Worm (Caenorhabditis elegans): ENCODE measurements around the gene gfm-1.

gfm-1 gene

ce11 chrII:13077746-13078145 is 39.5 kb upstream of the gfm-1 start (continued):
- no peak for TF ChIP-seq ztf-11 (tag; optimal IDR thresholded peaks at IDR 0.05)
- peak; percentile 11 for TF ChIP-seq nhr-10 (tag; optimal IDR thresholded peaks at IDR 0.05)

- TF ChIP-seq rbr-2 (tag; optimal IDR thresholded peaks at IDR 0.05) (no peak), nhr-10 (tag; optimal IDR thresholded peaks at IDR 0.05) (no peak), madf-5 (GFP tag; IDR thresholded peaks at IDR 0.05) (no peak), ceh-82 (tag; optimal IDR thresholded peaks at IDR 0.05) (no peak), nhr-41 (GFP tag; IDR thresholded peaks at IDR 0.05) (no peak), unc-62 (GFP tag; optimal IDR thresholded peaks at IDR 0.05 in 1 of 2) (no peak), unc-62 (tag; optimal IDR thresholded peaks at IDR 0.05) (no peak), zip-11 (GFP tag; IDR thresholded peaks at IDR 0.05) (no peak), tra-1 (GFP tag; IDR thresholded peaks at IDR 0.05) (peak; percentile 75), ceh-20 (GFP tag; IDR thresholded peaks at IDR 0.05) (0 out of 2 replicates have a peak, but pooled peaks have one; percentile 20), nhr-25 (tag; optimal IDR thresholded peaks at IDR 0.05; ENCODE audit: borderline replicate concordance, insufficient read depth) (no peak), ZK337.2 (GFP tag; IDR thresholded peaks at IDR 0.05) (no peak), hlh-11 (tag; optimal IDR thresholded peaks at IDR 0.05) (peak; percentile 78), zfp-2 (tag; optimal IDR thresholded peaks at IDR 0.05) (no peak), madf-9 (GFP tag; conservative IDR thresholded peaks at IDR 0.05) (no peak), ztf-11 (tag; optimal IDR thresholded peaks at IDR 0.05) (no peak), ces-1 (GFP tag; optimal IDR thresholded peaks at IDR 0.05) (no peak), ama-1 (optimal IDR thresholded peaks at IDR 0.05) (no peak), lin-1 (GFP tag; IDR thresholded peaks at IDR 0.05) (no peak), F10B5.3 (tag; optimal IDR thresholded peaks at IDR 0.05) (no peak), unc-130 (GFP tag; optimal IDR thresholded peaks at IDR 0.05) (no peak), lin-13 (GFP tag; optimal IDR thresholded peaks at IDR 0.05) (peak; percentile 27), mxl-2 (GFP tag; conservative IDR thresholded peaks at IDR 0.05) (no peak), Y5F2A.4 (GFP tag; optimal IDR thresholded peaks at IDR 0.05) (no peak), unc-39 (tag; optimal IDR thresholded peaks at IDR 0.05) (no peak), dve-1 (tag; optimal IDR thresholded peaks at IDR 0.05; ENCODE audit: insufficient read depth) (peak; percentile 88), F37D6.2 (tag; optimal IDR thresholded peaks at IDR 0.05) (no peak), jun-1 (tag; optimal IDR thresholded peaks at IDR 0.05) (no peak), nhr-28 (tag; optimal IDR thresholded peaks at IDR 0.05) (peak; percentile 71), Y105C5A.15 (GFP tag; IDR thresholded peaks at IDR 0.05) (no peak), zag-1 (tag; optimal IDR thresholded peaks at IDR 0.05) (no peak), T26A8.4 (GFP tag; IDR thresholded peaks at IDR 0.05) (no peak), D1046.2 (GFP tag; IDR thresholded peaks at IDR 0.05) (no peak), nhr-102 (tag; optimal IDR thresholded peaks at IDR 0.05) (peak; percentile 2), zfp-3 (GFP tag; conservative IDR thresholded peaks at IDR 0.05) (no peak), aly-2 (tag; optimal IDR thresholded peaks at IDR 0.05) (no peak), php-3 (GFP tag; IDR thresholded peaks at IDR 0.05) (peak; percentile 97), mdl-1 (tag; optimal IDR thresholded peaks at IDR 0.05) (no peak), tag-97 (GFP tag; IDR thresholded peaks at IDR 0.05) (no peak), hlh-30 (tag; optimal IDR thresholded peaks at IDR 0.05; ENCODE audit: insufficient read depth) (peak; percentile 33), daf-16 (GFP tag; optimal IDR thresholded peaks at IDR 0.05) (no peak), daf-16 (tag; optimal IDR thresholded peaks at IDR 0.05) (peak; percentile 90), skn-1 (tag; optimal IDR thresholded peaks at IDR 0.05) (no peak), dmd-6 (GFP tag; IDR thresholded peaks at IDR 0.05) (peak; percentile 84), zip-2 (tag; optimal IDR thresholded peaks at IDR 0.05) (no peak), pqm-1 (tag; optimal IDR thresholded peaks at IDR 0.05) (peak; percentile 79), lsy-2 (tag; optimal IDR thresholded peaks at IDR 0.05) (no peak), lir-3 (tag; optimal IDR thresholded peaks at IDR 0.05) (no peak), mep-1 (tag; optimal IDR thresholded peaks at IDR 0.05) (no peak), nhr-48 (tag; optimal IDR thresholded peaks at IDR 0.05) (peak; percentile 77)
Measured at ce11 chrII:13078848-13079428, 38.3 kb upstream of the gfm-1 start, which contains the start of gene F42G4.6. F42G4.6 (plus strand) TSS chrII:13079378.

Measured in whole organism, L4 larva.